Worm (Caenorhabditis elegans): ENCODE measurements around the gene F37A4.3.

- TF ChIP-seq egl-44 (GFP tag; IDR thresholded peaks at IDR 0.05) (no peak), lir-1 (GFP tag; conservative IDR thresholded peaks at IDR 0.05) (no peak), dpl-1 (GFP tag; optimal IDR thresholded peaks at IDR 0.05) (no peak), lsl-1 (GFP tag; optimal IDR thresholded peaks at IDR 0.05) (no peak), nhr-120 (GFP tag; IDR thresholded peaks at IDR 0.05) (no peak), efl-1 (GFP tag; optimal IDR thresholded peaks at IDR 0.05) (no peak), ama-1 (optimal IDR thresholded peaks at IDR 0.05) (no peak), ama-1 (GFP tag; optimal IDR thresholded peaks at IDR 0.05) (no peak), atf-7 (tag; optimal IDR thresholded peaks at IDR 0.05) (no peak), lsy-27 (tag; optimal IDR thresholded peaks at IDR 0.05; ENCODE audit: borderline replicate concordance, insufficient read depth) (no peak), Y95B8A.8 (GFP tag; IDR thresholded peaks at IDR 0.05) (no peak), unc-130 (GFP tag; optimal IDR thresholded peaks at IDR 0.05) (no peak), snpc-4 (GFP tag; optimal IDR thresholded peaks at IDR 0.05) (no peak), snpc-4 (tag; optimal IDR thresholded peaks at IDR 0.05) (no peak), B0019.2 (GFP tag; conservative IDR thresholded peaks at IDR 0.05) (no peak)
Observed at ce11 chrIII:6736971-6737370, 18.6 kb downstream of the F37A4.3 start, which contains the start of gene K07E12.2.
